Fruit fly (Drosophila melanogaster) whole organism, embryonic: Measurements from ENCODE around the gene Pkg21D.

Experiments
- Ada2b ChIP-seq: fragments of 200-800 bp; sonication (Bioruptor generic); IDR thresholded peaks from 2 replicates; pipeline ENCODE4 v1.3.6; 2022; ENCODE audit warnings: missing biosample characterization, missing genetic modification characterization
- CG10209 ChIP-seq: fragments of 200-800 bp; sonication (Bioruptor generic); optimal IDR thresholded peaks from 3 replicates; lab custom pipeline; 2017; ENCODE audit warnings: missing biosample characterization, mild to moderate bottlenecking, missing genetic modification characterization, missing genetic modification reagents
- CG10565 ChIP-seq: fragments of 200-800 bp; sonication (Bioruptor generic); optimal IDR thresholded peaks from 3 replicates; lab custom pipeline; 2016; ENCODE audit warnings: missing biosample characterization, mild to moderate bottlenecking, missing genetic modification characterization
- CG11560 ChIP-seq: fragments of 200-800 bp; sonication (Bioruptor generic); IDR thresholded peaks from 3 replicates; pipeline ENCODE4 v1.3.6; 2022; ENCODE audit warnings: missing biosample characterization, missing genetic modification characterization
- CG12104 ChIP-seq: fragments of 200-800 bp; sonication (Bioruptor generic); optimal IDR thresholded peaks from 3 replicates; lab custom pipeline; 2016; ENCODE audit warnings: missing biosample characterization, missing genetic modification characterization
- CG1233 ChIP-seq: fragments of 200-800 bp; sonication (Bioruptor generic); optimal IDR thresholded peaks from 4 replicates; lab custom pipeline; 2018; ENCODE audit warnings: missing biosample characterization, mild to moderate bottlenecking, missing genetic modification characterization
- CG12391 ChIP-seq: fragments of 200-800 bp; sonication (Bioruptor generic); optimal IDR thresholded peaks from 3 replicates; lab custom pipeline; 2018; ENCODE audit warnings: missing biosample characterization, mild to moderate bottlenecking, missing genetic modification characterization, moderate library complexity
- CG13775 ChIP-seq: fragments of 200-800 bp; sonication (Bioruptor generic); optimal IDR thresholded peaks from 3 replicates; lab custom pipeline; 2017; ENCODE audit warnings: missing biosample characterization, mild to moderate bottlenecking, missing genetic modification characterization
- CG14965 ChIP-seq: fragments of 200-800 bp; sonication (Bioruptor generic); optimal IDR thresholded peaks from 2 replicates; lab custom pipeline; 2016; ENCODE audit warnings: missing biosample characterization, missing genetic modification characterization, borderline replicate concordance
- CG15269 ChIP-seq: fragments of 200-800 bp; sonication (Bioruptor generic); optimal IDR thresholded peaks from 2 replicates; lab custom pipeline; 2018; ENCODE audit warnings: missing biosample characterization, mild to moderate bottlenecking, missing genetic modification characterization, moderate library complexity
- CG16815 ChIP-seq: fragments of 200-800 bp; sonication (Bioruptor generic); optimal IDR thresholded peaks from 3 replicates; lab custom pipeline; 2017; ENCODE audit warnings: missing biosample characterization, mild to moderate bottlenecking, missing genetic modification characterization
- CG17612 ChIP-seq: fragments of 200-800 bp; sonication (Bioruptor generic); IDR thresholded peaks from 2 replicates; pipeline ENCODE4 v1.3.6; 2022; ENCODE audit warnings: missing biosample characterization, missing genetic modification characterization
- CG17829 ChIP-seq: fragments of 200-800 bp; optimal IDR thresholded peaks from 2 replicates; lab custom pipeline; 2019; ENCODE audit warnings: missing biosample characterization, mild to moderate bottlenecking, missing genetic modification characterization, moderate library complexity
- CG1832 ChIP-seq: fragments of 200-800 bp; sonication (Bioruptor generic); optimal IDR thresholded peaks from 2 replicates; lab custom pipeline; 2017; ENCODE audit warnings: missing biosample characterization, mild to moderate bottlenecking, missing genetic modification characterization, inconsistent platforms
- CG30431 ChIP-seq: fragments of 200-800 bp; sonication (Bioruptor generic); optimal IDR thresholded peaks from 2 replicates; lab custom pipeline; 2017; ENCODE audit warnings: missing biosample characterization, missing genetic modification characterization
- CG32772 ChIP-seq: fragments of 200-800 bp; sonication (Bioruptor generic); IDR thresholded peaks from 2 replicates; pipeline ENCODE4 v1.3.6; 2022; ENCODE audit warnings: missing biosample characterization, missing genetic modification characterization
- CG33557 ChIP-seq: fragments of 200-800 bp; sonication (Bioruptor generic); optimal IDR thresholded peaks from 2 replicates; lab custom pipeline; 2019; ENCODE audit warnings: missing biosample characterization, mild to moderate bottlenecking, missing genetic modification characterization, moderate library complexity
- CG34224 ChIP-seq: fragments of 200-800 bp; sonication (Bioruptor generic); IDR thresholded peaks from 3 replicates; pipeline ENCODE4 v1.3.6; 2022; ENCODE audit warnings: missing biosample characterization, missing genetic modification characterization; ENCODE audit not compliant: partially characterized antibody
- CG3838 ChIP-seq: fragments of 200-800 bp; sonication (Bioruptor generic); optimal IDR thresholded peaks from 3 replicates; lab custom pipeline; 2016; ENCODE audit warnings: missing biosample characterization, missing genetic modification characterization
- CG4328 ChIP-seq: fragments of 200-800 bp; sonication (Bioruptor generic); optimal IDR thresholded peaks from 3 replicates; lab custom pipeline; 2017; ENCODE audit warnings: missing biosample characterization, missing genetic modification reagents, missing genetic modification characterization
- CG6791 ChIP-seq: fragments of 200-800 bp; sonication (Bioruptor generic); IDR thresholded peaks from 3 replicates; pipeline ENCODE4 v1.3.6; 2022; ENCODE audit warnings: missing biosample characterization, missing genetic modification characterization; ENCODE audit not compliant: partially characterized antibody
- CHES-1-like ChIP-seq: fragments of 200-800 bp; sonication (Bioruptor generic); optimal IDR thresholded peaks from 2 replicates; lab custom pipeline; 2016; ENCODE audit warnings: missing biosample characterization, missing genetic modification characterization
- H15 ChIP-seq: fragments of 200-800 bp; sonication (Bioruptor generic); IDR thresholded peaks from 3 replicates; pipeline ENCODE4 v1.3.6; 2022; ENCODE audit warnings: missing biosample characterization, missing genetic modification characterization
- HLH3B ChIP-seq: fragments of 200-800 bp; sonication (Bioruptor generic); IDR thresholded peaks from 2 replicates; pipeline ENCODE4 v1.3.6; 2022; ENCODE audit warnings: missing biosample characterization, missing genetic modification characterization
- Neu2 ChIP-seq: fragments of 200-800 bp; sonication (Bioruptor generic); optimal IDR thresholded peaks from 3 replicates; lab custom pipeline; 2016; ENCODE audit warnings: missing biosample characterization, missing genetic modification characterization, borderline replicate concordance
- Scr ChIP-seq: fragments of 200-800 bp; sonication (Bioruptor generic); IDR thresholded peaks from 2 replicates; pipeline ENCODE4 v1.3.6; 2022; ENCODE audit warnings: missing biosample characterization, missing genetic modification characterization; ENCODE audit not compliant: partially characterized antibody
- Side ChIP-seq: fragments of 200-800 bp; sonication (Bioruptor generic); optimal IDR thresholded peaks from 2 replicates; lab custom pipeline; 2016; ENCODE audit warnings: missing biosample characterization, missing genetic modification characterization
- Spps ChIP-seq: fragments of 200-800 bp; sonication (Bioruptor generic); optimal IDR thresholded peaks from 2 replicates; lab custom pipeline; 2018; ENCODE audit warnings: missing biosample characterization, mild to moderate bottlenecking, missing genetic modification characterization
- Ssrp ChIP-seq: fragments of 200-800 bp; sonication (Bioruptor generic); optimal IDR thresholded peaks from 2 replicates; lab custom pipeline; 2018; ENCODE audit warnings: missing biosample characterization, mild to moderate bottlenecking, missing genetic modification characterization, moderate library complexity
- ac ChIP-seq: fragments of 200-800 bp; sonication (Bioruptor generic); optimal IDR thresholded peaks from 3 replicates; lab custom pipeline; 2017; ENCODE audit warnings: missing biosample characterization, mild to moderate bottlenecking, missing genetic modification characterization
- cg ChIP-seq: fragments of 200-800 bp; sonication (Bioruptor generic); optimal IDR thresholded peaks from 3 replicates; lab custom pipeline; 2019; ENCODE audit warnings: missing biosample characterization, mild to moderate bottlenecking, missing genetic modification characterization, moderate library complexity
- ems ChIP-seq: fragments of 200-800 bp; sonication (Bioruptor generic); optimal IDR thresholded peaks from 3 replicates; lab custom pipeline; 2016; ENCODE audit warnings: missing biosample characterization, missing genetic modification characterization
- eve ChIP-seq, 2 experiments: fragments of >200 bp; optimal IDR thresholded peaks; 2 replicates each; lab custom pipeline; 2017; ENCODE audit warnings: missing biosample characterization in 2 of 2, missing genetic modification characterization in 2 of 2
- eyg ChIP-seq: fragments of 200-800 bp; sonication (Bioruptor generic); optimal IDR thresholded peaks from 3 replicates; lab custom pipeline; 2016; ENCODE audit warnings: missing biosample characterization, missing genetic modification characterization
- gcm2 ChIP-seq: fragments of 200-800 bp; sonication (Bioruptor generic); optimal IDR thresholded peaks from 2 replicates; lab custom pipeline; 2016; ENCODE audit warnings: missing biosample characterization, missing genetic modification characterization
- grn ChIP-seq: fragments of 200-800 bp; sonication (Bioruptor generic); optimal IDR thresholded peaks from 3 replicates; lab custom pipeline; 2017; ENCODE audit warnings: missing biosample characterization, missing genetic modification characterization
- h ChIP-seq: fragments of >200 bp; optimal IDR thresholded peaks from 2 replicates; lab custom pipeline; 2017
- klu ChIP-seq: fragments of 200-800 bp; sonication (Bioruptor generic); IDR thresholded peaks from 2 replicates; pipeline ENCODE4 v1.3.6; 2022; ENCODE audit warnings: missing biosample characterization, missing genetic modification characterization
- lbe ChIP-seq: fragments of 200-800 bp; sonication (Bioruptor generic); optimal IDR thresholded peaks from 2 replicates; lab custom pipeline; 2016; ENCODE audit warnings: missing biosample characterization, mild to moderate bottlenecking, missing genetic modification characterization
- lmd ChIP-seq: fragments of 200-800 bp; sonication (Bioruptor generic); IDR thresholded peaks from 2 replicates; pipeline ENCODE4 v1.3.6; 2022; ENCODE audit warnings: missing biosample characterization, missing genetic modification characterization
- nau ChIP-seq: fragments of 200-800 bp; sonication (Bioruptor generic); optimal IDR thresholded peaks from 3 replicates; lab custom pipeline; 2017; ENCODE audit warnings: missing biosample characterization, mild to moderate bottlenecking, missing genetic modification characterization, missing genetic modification reagents
- nerfin-1 ChIP-seq: fragments of 200-800 bp; sonication (Bioruptor generic); optimal IDR thresholded peaks from 3 replicates; lab custom pipeline; 2019; ENCODE audit warnings: missing biosample characterization, mild to moderate bottlenecking, missing genetic modification characterization, moderate library complexity
- otp ChIP-seq: fragments of 200-800 bp; sonication (Bioruptor generic); IDR thresholded peaks from 3 replicates; pipeline ENCODE4, ENCODE4 v1.3.6; 2022; ENCODE audit warnings: missing biosample characterization, missing genetic modification characterization
- pan ChIP-seq, 4 experiments: fragments of >200 bp in 3 of 4; fragments of 200-800 bp in 1 of 4; sonication (Bioruptor generic) in 1 of 4; optimal IDR thresholded peaks in 3 of 4; IDR thresholded peaks in 1 of 4; 2 replicates each; pipeline versions ENCODE4 v1.3.6 to Lab custom; 2017 to 2022; ENCODE audit warnings: missing biosample characterization in 2 of 4, missing genetic modification characterization in 2 of 4, mixed read lengths in 1 of 4
- peb ChIP-seq: fragments of 200-800 bp; sonication (Bioruptor generic); IDR thresholded peaks from 2 replicates; pipeline ENCODE4 v1.3.6; 2022; ENCODE audit warnings: missing biosample characterization, missing genetic modification characterization
- pfk ChIP-seq: fragments of 200-800 bp; sonication (Bioruptor generic); optimal IDR thresholded peaks from 2 replicates; lab custom pipeline; 2018; ENCODE audit warnings: missing biosample characterization, mild to moderate bottlenecking, missing genetic modification characterization, moderate library complexity
- pum ChIP-seq: fragments of 200-800 bp; sonication (Bioruptor generic); optimal IDR thresholded peaks from 2 replicates; lab custom pipeline; 2016; ENCODE audit warnings: missing biosample characterization, missing genetic modification characterization
- ranshi ChIP-seq: fragments of 200-800 bp; sonication (Bioruptor generic); IDR thresholded peaks from 2 replicates; pipeline ENCODE4 v1.3.6; 2022; ENCODE audit warnings: missing biosample characterization, missing genetic modification characterization
- salm ChIP-seq: fragments of 200-800 bp; sonication (Bioruptor generic); optimal IDR thresholded peaks from 2 replicates; lab custom pipeline; 2018; ENCODE audit warnings: missing biosample characterization, mild to moderate bottlenecking, missing genetic modification characterization
- stwl ChIP-seq: fragments of 200-800 bp; sonication (Bioruptor generic); optimal IDR thresholded peaks from 3 replicates; lab custom pipeline; 2018; ENCODE audit warnings: missing biosample characterization, mild to moderate bottlenecking, missing genetic modification characterization, moderate library complexity

Gene Pkg21D

dm6 chr2L:825768-826263 lies 35.2 kb upstream of the Pkg21D start, which contains the start of the genes CG3862 and dock (continued):
- TF ChIP-seq pan (optimal IDR thresholded peaks at IDR 0.05; lab: Kevin White, UChicago), result no peak
- TF ChIP-seq pan (GFP tag; optimal IDR thresholded peaks at IDR 0.05 in 1 of 2, IDR thresholded peaks at IDR 0.05 in 1 of 2), result peak in 1 of 2 experiments; percentile 50
- peak; percentile 63 for TF ChIP-seq pum (GFP tag; lab: Kevin White, UChicago)
- peak; percentile 33; the same call in 1 of the 3 replicates for TF ChIP-seq H15
- peak; percentile 99 for TF ChIP-seq CG6791 (GFP tag; lab: Robert Waterston, UW)
- TF ChIP-seq ems (GFP tag; lab: Kevin White, UChicago), result peak; percentile 62
- no peak for TF ChIP-seq peb
- peak; percentile 39 for TF ChIP-seq CG15269 (tag; lab: Kevin White, UChicago)
- TF ChIP-seq CG1233 (GFP tag; lab: Kevin White, UChicago), result peak; percentile 43
- no peak for TF ChIP-seq nau (GFP tag; lab: Kevin White, UChicago)
- no peak for TF ChIP-seq lbe (GFP tag; lab: Kevin White, UChicago)
- no peak for TF ChIP-seq CG10565 (GFP tag; lab: Kevin White, UChicago)
- TF ChIP-seq nerfin-1 (tag; lab: Kevin White, UChicago), result peak; percentile 6
- TF ChIP-seq Ssrp (tag; lab: Kevin White, UChicago), result no peak
- peak; percentile 25 for TF ChIP-seq CG4328
- peak; percentile 26; the same call in 1 of the 2 replicates for TF ChIP-seq HLH3B (GFP tag; lab: Robert Waterston, UW)
- TF ChIP-seq CG33557 (GFP tag; lab: Kevin White, UChicago), result peak; percentile 34
- peak; percentile 96 for TF ChIP-seq CG34224 (GFP tag; lab: Robert Waterston, UW)
- no peak for TF ChIP-seq CG30431 (GFP tag; lab: Kevin White, UChicago)
- no peak for TF ChIP-seq CG10209 (GFP tag; lab: Kevin White, UChicago)
- peak; percentile 91 for TF ChIP-seq Scr (GFP tag; lab: Robert Waterston, UW)
- no peak for TF ChIP-seq CG12104 (GFP tag; lab: Kevin White, UChicago)
- no peak for TF ChIP-seq CG1832 (GFP tag; lab: Kevin White, UChicago)
- no peak for TF ChIP-seq eyg (GFP tag; lab: Kevin White, UChicago)
- peak; percentile 75 for TF ChIP-seq stwl (tag; lab: Kevin White, UChicago)
- TF ChIP-seq salm, result no peak
- no peak for TF ChIP-seq CG11560 (tag; lab: Robert Waterston, UW)
- no peak for TF ChIP-seq CG16815 (GFP tag; lab: Kevin White, UChicago)
- peak; percentile 67 for TF ChIP-seq grn
- TF ChIP-seq ranshi (GFP tag; lab: Robert Waterston, UW), result peak; percentile 49; the same call in 1 of the 2 replicates
- TF ChIP-seq Neu2, result no peak
- no peak for TF ChIP-seq CG17612 (GFP tag; lab: Robert Waterston, UW)
- TF ChIP-seq eve (GFP tag; optimal IDR thresholded peaks at IDR 0.05; lab: Kevin White, UChicago), result no peak
- no peak for TF ChIP-seq CG32772 (GFP tag; lab: Robert Waterston, UW)
- TF ChIP-seq pfk (GFP tag; lab: Kevin White, UChicago), result peak; percentile 12
- no peak for TF ChIP-seq h (lab: Kevin White, UChicago)
- TF ChIP-seq CG3838 (GFP tag; lab: Kevin White, UChicago), result no peak
- no peak for TF ChIP-seq Ada2b (GFP tag; lab: Robert Waterston, UW)
- TF ChIP-seq lmd, result peak; percentile 28; the same call in 1 of the 2 replicates
- TF ChIP-seq CHES-1-like (GFP tag; lab: Kevin White, UChicago), result peak; percentile 82
- no peak for TF ChIP-seq klu (GFP tag; lab: Robert Waterston, UW)
- TF ChIP-seq Spps (tag; lab: Kevin White, UChicago), result peak; percentile 15
- peak; percentile 4 for TF ChIP-seq CG13775 (GFP tag; lab: Kevin White, UChicago)
- TF ChIP-seq ac (GFP tag; lab: Kevin White, UChicago), result no peak
- peak; percentile 95 for TF ChIP-seq cg (GFP tag; lab: Kevin White, UChicago)
- TF ChIP-seq CG17829 (tag; lab: Kevin White, UChicago), result peak; percentile 50
- peak; percentile 51 for TF ChIP-seq CG12391
- no peak for TF ChIP-seq CG14965
- TF ChIP-seq Side (GFP tag; lab: Kevin White, UChicago), result peak; percentile 35
- TF ChIP-seq gcm2 (GFP tag; lab: Kevin White, UChicago), result no peak
- no peak for TF ChIP-seq otp
